Worm (Caenorhabditis elegans): ENCODE measurements around the gene her-1.
A peak's percentile ranks its signal among the peaks of the same experiment; 100 is the strongest.

The her-1 gene

ce11 chrV:9730743-9731706 lies 34.2 kb downstream of the her-1 start (continued):
- TF ChIP-seq K02D7.2 (tag; optimal IDR thresholded peaks at IDR 0.05): no peak
- TF ChIP-seq unc-3 (GFP tag; conservative IDR thresholded peaks at IDR 0.05): no peak
- peak; percentile 50 for TF ChIP-seq unc-3 (tag; optimal IDR thresholded peaks at IDR 0.05)
- peak; percentile 32 for TF ChIP-seq lim-6 (tag; optimal IDR thresholded peaks at IDR 0.05)
- TF ChIP-seq C38D4.7 (GFP tag; optimal IDR thresholded peaks at IDR 0.05): no peak
- peak; percentile 95 for TF ChIP-seq tbx-2 (tag; optimal IDR thresholded peaks at IDR 0.05)
- TF ChIP-seq madf-2 (tag; optimal IDR thresholded peaks at IDR 0.05): peak; percentile 73
- peak; percentile 58 for TF ChIP-seq sox-2 (GFP tag; IDR thresholded peaks at IDR 0.05)
- peak; percentile 88 for TF ChIP-seq hlh-8 (tag; optimal IDR thresholded peaks at IDR 0.05)
- no peak for TF ChIP-seq Y22D7AL.16 (tag; optimal IDR thresholded peaks at IDR 0.05)
- peak; percentile 81 for TF ChIP-seq ceh-2 (tag; optimal IDR thresholded peaks at IDR 0.05)
- TF ChIP-seq lin-11 (tag; optimal IDR thresholded peaks at IDR 0.05): no peak
- peak; percentile 67 for TF ChIP-seq sdc-2 (tag; optimal IDR thresholded peaks at IDR 0.05)
- TF ChIP-seq unc-55 (GFP tag; optimal IDR thresholded peaks at IDR 0.05): peak; percentile 96
- no peak for TF ChIP-seq fkh-6 (tag; optimal IDR thresholded peaks at IDR 0.05)
- peak; percentile 96 for TF ChIP-seq ceh-18 (tag; optimal IDR thresholded peaks at IDR 0.05)
- peak; percentile 79 for TF ChIP-seq pqm-1 (tag; optimal IDR thresholded peaks at IDR 0.05)
- peak; percentile 70 for TF ChIP-seq ahr-1 (tag; optimal IDR thresholded peaks at IDR 0.05)
- peak; percentile 38 for TF ChIP-seq tbx-7 (tag; optimal IDR thresholded peaks at IDR 0.05)
- peak; percentile 83 for TF ChIP-seq ceh-19 (GFP tag; optimal IDR thresholded peaks at IDR 0.05)
- TF ChIP-seq ceh-14 (tag; optimal IDR thresholded peaks at IDR 0.05): peak; percentile 59
- TF ChIP-seq ttx-3 (tag; optimal IDR thresholded peaks at IDR 0.05): no peak
- no peak for TF ChIP-seq pax-1 (tag; optimal IDR thresholded peaks at IDR 0.05)
- TF ChIP-seq ceh-30 (tag; optimal IDR thresholded peaks at IDR 0.05): no peak
- no peak for TF ChIP-seq ceh-9 (tag; optimal IDR thresholded peaks at IDR 0.05)
- TF ChIP-seq eyg-1 (tag; optimal IDR thresholded peaks at IDR 0.05): peak; percentile 72
- TF ChIP-seq ref-2 (tag; optimal IDR thresholded peaks at IDR 0.05): peak; percentile 89
- no peak for TF ChIP-seq ceh-24 (tag; optimal IDR thresholded peaks at IDR 0.05)
- peak; percentile 74 for TF ChIP-seq C08G9.2 (tag; optimal IDR thresholded peaks at IDR 0.05)
- peak; percentile 33 for TF ChIP-seq nhr-232 (tag; optimal IDR thresholded peaks at IDR 0.05)
- TF ChIP-seq ama-1 (optimal IDR thresholded peaks at IDR 0.05): peak; percentile 91
- TF ChIP-seq hlh-30 (tag; optimal IDR thresholded peaks at IDR 0.05; ENCODE audit: insufficient read depth): peak; percentile 91
- peak; percentile 98 for TF ChIP-seq ceh-31 (tag; optimal IDR thresholded peaks at IDR 0.05)

- TF ChIP-seq ref-2 (tag; optimal IDR thresholded peaks at IDR 0.05): peak; percentile 24
- peak; percentile 27 for TF ChIP-seq ceh-19 (GFP tag; optimal IDR thresholded peaks at IDR 0.05)
- no peak for TF ChIP-seq nhr-11 (tag; optimal IDR thresholded peaks at IDR 0.05)
- TF ChIP-seq unc-55 (GFP tag; optimal IDR thresholded peaks at IDR 0.05): peak; percentile 10
Observed at ce11 chrV:9731852-9732251, 35.0 kb downstream of the her-1 start.

DNA sequence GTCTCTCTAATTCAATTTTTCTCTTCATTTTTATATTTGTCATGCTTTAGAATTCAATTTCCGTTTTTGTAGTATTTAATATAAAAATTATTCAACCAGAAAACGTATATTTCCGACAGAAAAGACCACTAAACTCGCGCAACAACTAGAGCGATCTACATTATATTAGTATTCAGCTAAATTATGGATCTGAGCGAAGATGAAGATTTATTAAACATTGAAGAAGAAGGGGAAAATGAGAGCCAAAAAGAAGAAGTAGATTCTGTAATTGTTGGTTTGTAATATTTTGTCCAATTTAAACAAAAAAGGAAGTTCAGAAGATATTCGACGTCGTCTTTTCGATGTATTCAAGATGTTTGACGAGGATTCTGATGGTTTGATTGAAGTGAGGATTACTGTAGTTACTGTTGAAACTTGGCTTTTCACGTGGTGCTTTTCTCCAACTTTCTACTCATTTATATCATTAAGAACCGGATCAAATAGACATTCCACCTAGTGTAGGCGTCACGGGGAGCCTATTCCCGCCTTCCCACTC lies 37.2 kb downstream of the her-1 start, which contains the start of gene cal-7:
TSS of gene cal-7 (plus strand) at position 184 of the 535 bp plus-strand sequence.
- TF ChIP-seq ceh-31 (tag; optimal IDR thresholded peaks at IDR 0.05) (no peak), ttx-3 (tag; optimal IDR thresholded peaks at IDR 0.05) (no peak), ceh-22 (tag; optimal IDR thresholded peaks at IDR 0.05) (no peak), pha-2 (tag; optimal IDR thresholded peaks at IDR 0.05) (no peak), ceh-9 (tag; optimal IDR thresholded peaks at IDR 0.05) (no peak), lim-6 (tag; optimal IDR thresholded peaks at IDR 0.05) (no peak), dmd-4 (tag; optimal IDR thresholded peaks at IDR 0.05; ENCODE audit: borderline replicate concordance) (no peak), ztf-16 (tag; optimal IDR thresholded peaks at IDR 0.05) (no peak), nfya-1 (tag; optimal IDR thresholded peaks at IDR 0.05) (no peak), pat-9 (tag; optimal IDR thresholded peaks at IDR 0.05) (no peak), C08G9.2 (tag; optimal IDR thresholded peaks at IDR 0.05) (no peak), hlh-6 (tag; optimal IDR thresholded peaks at IDR 0.05) (no peak), ref-2 (tag; optimal IDR thresholded peaks at IDR 0.05) (no peak), eyg-1 (tag; optimal IDR thresholded peaks at IDR 0.05) (no peak)
